Worm (Caenorhabditis elegans) whole organism, young adult: ENCODE data around the gene C30G12.6.
A peak's percentile ranks its signal among the peaks of the same experiment; 100 is the strongest.

Experiments
- Y95B8A.8 ChIP-seq: fragments of 200-800 bp; sonication (Bioruptor generic); IDR thresholded peaks from 2 replicates; pipeline ENCODE4 v1.3.6; 2022; ENCODE audit warnings: missing genetic modification reagents, missing genetic modification characterization, missing compliant biosample characterization
- ceh-79 ChIP-seq: sonication (generic microtip); optimal IDR thresholded peaks from 2 replicates; lab custom pipeline; 2017; ENCODE audit warnings: mild to moderate bottlenecking, missing genetic modification characterization, missing compliant biosample characterization
- ekl-4 ChIP-seq: fragments of 200-800 bp; sonication (Bioruptor generic); IDR thresholded peaks from 2 replicates; pipeline ENCODE4 v1.3.6; 2022; ENCODE audit warnings: missing genetic modification reagents, missing genetic modification characterization, missing compliant biosample characterization
- lag-1 ChIP-seq: fragments of 200-800 bp; sonication (Bioruptor generic); IDR thresholded peaks from 2 replicates; pipeline ENCODE4 v1.3.6; 2022; ENCODE audit warnings: missing genetic modification reagents, missing genetic modification characterization, missing compliant biosample characterization
- lin-40 ChIP-seq: sonication (generic microtip); optimal IDR thresholded peaks from 2 replicates; lab custom pipeline; 2016; ENCODE audit warnings: missing genetic modification characterization, mild to moderate bottlenecking, missing compliant biosample characterization, missing genotype, missing genetic modification reagents
- pha-4 ChIP-seq: fragments of 150-350 bp; sonication (generic microtip); optimal IDR thresholded peaks from 2 replicates; lab custom pipeline; 2014; ENCODE audit warnings: missing biosample characterization, missing genetic modification reagents, missing genetic modification characterization

- peak; percentile 48 for TF ChIP-seq lin-40 (tag; lab: Kevin White, UChicago)
- TF ChIP-seq pha-4 (tag; lab: Kevin White, UChicago) = no peak
- no peak for TF ChIP-seq lag-1 (GFP tag; lab: Robert Waterston, UW)
- no peak for TF ChIP-seq ceh-79 (tag; lab: Kevin White, UChicago)
- no peak for TF ChIP-seq Y95B8A.8 (GFP tag; lab: Robert Waterston, UW)
- no peak for TF ChIP-seq ekl-4 (GFP tag; lab: Robert Waterston, UW)
These were observed 31.2 kb upstream of the C30G12.6 start for ce11 chrII:7326997-7327396.
